Worm (Caenorhabditis elegans) whole organism, young adult: Measurements from ENCODE around the gene col-72.

ENCODE experiments used
- B0261.1 ChIP-seq: sonication (generic microtip); optimal IDR thresholded peaks from 2 replicates; lab custom pipeline; 2016; ENCODE audit warnings: mild to moderate bottlenecking, missing genetic modification characterization, moderate library complexity, missing compliant biosample characterization
- B0336.3 ChIP-seq: fragments of 200-800 bp; sonication (Bioruptor generic); IDR thresholded peaks from 2 replicates; pipeline ENCODE4 v1.3.6; 2022; ENCODE audit warnings: missing genetic modification characterization, missing compliant biosample characterization
- C17E4.6 ChIP-seq: fragments of 200-800 bp; sonication (Bioruptor generic); IDR thresholded peaks from 2 replicates; pipeline ENCODE4 v1.3.6; 2022; ENCODE audit warnings: missing genetic modification reagents, missing genetic modification characterization, missing compliant biosample characterization
- F22D6.2 ChIP-seq: sonication (generic microtip); optimal IDR thresholded peaks from 2 replicates; lab custom pipeline; 2016; ENCODE audit warnings: mild to moderate bottlenecking, missing genetic modification characterization, missing compliant biosample characterization
- F52B5.7 ChIP-seq: sonication (generic microtip); optimal IDR thresholded peaks from 2 replicates; lab custom pipeline; 2016; ENCODE audit warnings: mild to moderate bottlenecking, missing genetic modification characterization, missing compliant biosample characterization
- F55B11.4 ChIP-seq: sonication (generic microtip); optimal IDR thresholded peaks from 2 replicates; lab custom pipeline; 2016; ENCODE audit warnings: missing compliant biosample characterization, missing genetic modification characterization, borderline replicate concordance; ENCODE audit not compliant: insufficient read depth
- K11D2.4 ChIP-seq: fragments of 200-800 bp; sonication (Bioruptor generic); IDR thresholded peaks from 2 replicates; pipeline ENCODE4 v1.3.6; 2022; ENCODE audit warnings: missing genetic modification reagents, missing genetic modification characterization, missing compliant biosample characterization
- K12H6.12 ChIP-seq: fragments of 200-800 bp; sonication (Bioruptor generic); optimal IDR thresholded peaks from 2 replicates; lab custom pipeline; 2018; ENCODE audit warnings: mild to moderate bottlenecking, missing genetic modification characterization, missing compliant biosample characterization
- Y53F4B.3 ChIP-seq: fragments of 200-800 bp; sonication (Bioruptor generic); IDR thresholded peaks from 2 replicates; pipeline ENCODE4 v1.3.6; 2022; ENCODE audit warnings: missing genetic modification reagents, missing genetic modification characterization, missing compliant biosample characterization
- Y95B8A.8 ChIP-seq: fragments of 200-800 bp; sonication (Bioruptor generic); IDR thresholded peaks from 2 replicates; pipeline ENCODE4 v1.3.6; 2022; ENCODE audit warnings: missing genetic modification reagents, missing genetic modification characterization, missing compliant biosample characterization
- aptf-2 ChIP-seq: fragments of 200-800 bp; sonication (Bioruptor generic); conservative IDR thresholded peaks from 2 replicates; pipeline ENCODE4 v1.3.6; 2022; ENCODE audit warnings: missing genetic modification reagents, missing genetic modification characterization, missing compliant biosample characterization
- bed-2 ChIP-seq: fragments of 200-800 bp; sonication (Bioruptor generic); IDR thresholded peaks from 2 replicates; pipeline ENCODE4 v1.3.6; 2022; ENCODE audit warnings: missing genetic modification reagents, missing genetic modification characterization, missing compliant biosample characterization
- cebp-1 ChIP-seq, 2 experiments: fragments of 200-800 bp in 1 of 2; sonication (Bioruptor generic) in 1 of 2; sonication (generic microtip) in 1 of 2; IDR thresholded peaks in 1 of 2; optimal IDR thresholded peaks in 1 of 2; 2 replicates each; pipeline versions ENCODE4 v1.3.6 to Lab custom; 2017 to 2022; ENCODE audit warnings: missing compliant biosample characterization in 2 of 2, missing genetic modification characterization in 2 of 2, mild to moderate bottlenecking in 1 of 2, missing genetic modification reagents in 1 of 2, moderate library complexity in 1 of 2
- cebp-2 ChIP-seq: fragments of 200-800 bp; sonication (Bioruptor generic); IDR thresholded peaks from 2 replicates; pipeline ENCODE4 v1.3.6; 2022; ENCODE audit warnings: missing genetic modification characterization, missing compliant biosample characterization
- ceh-58 ChIP-seq: fragments of 200-800 bp; sonication (Bioruptor generic); IDR thresholded peaks from 2 replicates; pipeline ENCODE4 v1.3.6; 2022; ENCODE audit warnings: missing genetic modification characterization, missing compliant biosample characterization
- chd-7 ChIP-seq: sonication (generic microtip); optimal IDR thresholded peaks from 2 replicates; lab custom pipeline; 2016; ENCODE audit warnings: mild to moderate bottlenecking, missing genetic modification characterization, moderate library complexity, missing compliant biosample characterization
- dox-1 ChIP-seq: fragments of 200-800 bp; sonication (Bioruptor generic); IDR thresholded peaks from 2 replicates; pipeline ENCODE4 v1.3.6; 2022; ENCODE audit warnings: missing genetic modification reagents, missing genetic modification characterization, missing compliant biosample characterization
- efl-1 ChIP-seq: fragments of 150-350 bp; optimal IDR thresholded peaks from 2 replicates; lab custom pipeline; 2014; ENCODE audit warnings: missing biosample characterization, missing genetic modification reagents, missing genetic modification characterization
- egrh-3 ChIP-seq: fragments of 200-800 bp; sonication (Bioruptor generic); IDR thresholded peaks from 2 replicates; pipeline ENCODE4 v1.3.6; 2022; ENCODE audit warnings: missing genetic modification reagents, missing genetic modification characterization, missing compliant biosample characterization
- fkh-3 ChIP-seq: sonication (generic microtip); optimal IDR thresholded peaks from 2 replicates; lab custom pipeline; 2016; ENCODE audit warnings: mild to moderate bottlenecking, missing genetic modification characterization, missing compliant biosample characterization
- gei-17 ChIP-seq: fragments of 200-800 bp; sonication (Bioruptor generic); optimal IDR thresholded peaks from 2 replicates; lab custom pipeline; 2018; ENCODE audit warnings: mild to moderate bottlenecking, missing genetic modification characterization, missing compliant biosample characterization
- hlh-26 ChIP-seq: fragments of 200-800 bp; sonication (Bioruptor generic); conservative IDR thresholded peaks from 2 replicates; pipeline ENCODE4 v1.3.6; 2022; ENCODE audit warnings: missing genetic modification reagents, missing genetic modification characterization, missing compliant biosample characterization
- lin-26 ChIP-seq: fragments of 200-800 bp; sonication (Bioruptor generic); IDR thresholded peaks from 2 replicates; pipeline ENCODE4 v1.3.6; 2022; ENCODE audit warnings: missing genetic modification reagents, missing genetic modification characterization, missing compliant biosample characterization
- lin-35 ChIP-seq, 3 experiments: fragments of 150-350 bp in 2 of 3; sonication (generic microtip) in 1 of 3; optimal IDR thresholded peaks; 2 replicates each; lab custom pipeline; 2014 to 2018; ENCODE audit warnings: missing biosample characterization in 3 of 3, missing genetic modification characterization in 3 of 3, missing genetic modification reagents in 3 of 3
- madf-10 ChIP-seq: sonication (generic microtip); optimal IDR thresholded peaks from 2 replicates; lab custom pipeline; 2016; ENCODE audit warnings: mild to moderate bottlenecking, missing genetic modification characterization, missing compliant biosample characterization
- madf-3 ChIP-seq: fragments of 200-800 bp; sonication (Bioruptor generic); IDR thresholded peaks from 2 replicates; pipeline ENCODE4 v1.3.6; 2022; ENCODE audit warnings: missing genetic modification reagents, missing genetic modification characterization, missing compliant biosample characterization
- madf-6 ChIP-seq: fragments of 200-800 bp; sonication (Bioruptor generic); IDR thresholded peaks from 2 replicates; pipeline ENCODE4 v1.3.6; 2022; ENCODE audit warnings: missing genetic modification reagents, missing genetic modification characterization, missing compliant biosample characterization
- madf-8 ChIP-seq: fragments of 200-800 bp; sonication (Bioruptor generic); conservative IDR thresholded peaks from 2 replicates; pipeline ENCODE4 v1.3.6; 2022; ENCODE audit warnings: missing genetic modification reagents, missing genetic modification characterization, missing compliant biosample characterization
- mcd-1 ChIP-seq: fragments of 200-800 bp; sonication (Bioruptor generic); IDR thresholded peaks from 2 replicates; pipeline ENCODE4 v1.3.6; 2022; ENCODE audit warnings: missing genetic modification reagents, missing genetic modification characterization, missing compliant biosample characterization
- mxl-1 ChIP-seq: sonication (generic microtip); optimal IDR thresholded peaks from 2 replicates; lab custom pipeline; 2016; ENCODE audit warnings: missing genetic modification characterization, missing compliant biosample characterization
- nfyb-1 ChIP-seq: fragments of 200-800 bp; sonication (Bioruptor generic); IDR thresholded peaks from 2 replicates; pipeline ENCODE4 v1.3.6; 2022; ENCODE audit warnings: missing genetic modification reagents, missing genetic modification characterization, missing compliant biosample characterization
- nhr-120 ChIP-seq: fragments of 200-800 bp; sonication (Bioruptor generic); IDR thresholded peaks from 2 replicates; pipeline ENCODE4 v1.3.6; 2022; ENCODE audit warnings: missing genetic modification characterization, missing compliant biosample characterization
- nhr-179 ChIP-seq: sonication (generic microtip); optimal IDR thresholded peaks from 2 replicates; lab custom pipeline; 2016; ENCODE audit warnings: mild to moderate bottlenecking, missing genetic modification characterization, missing compliant biosample characterization
- nhr-80 ChIP-seq: sonication (generic microtip); optimal IDR thresholded peaks from 2 replicates; lab custom pipeline; 2016; ENCODE audit warnings: missing genetic modification characterization, missing compliant biosample characterization
- pha-4 ChIP-seq: fragments of 150-350 bp; sonication (generic microtip); optimal IDR thresholded peaks from 2 replicates; lab custom pipeline; 2014; ENCODE audit warnings: missing biosample characterization, missing genetic modification reagents, missing genetic modification characterization
- rcor-1 ChIP-seq: fragments of 200-800 bp; sonication (Bioruptor generic); IDR thresholded peaks from 2 replicates; pipeline ENCODE4 v1.3.6; 2022; ENCODE audit warnings: missing genetic modification reagents, missing genetic modification characterization, missing compliant biosample characterization
- sea-2 ChIP-seq: fragments of 200-800 bp; sonication (Bioruptor generic); IDR thresholded peaks from 2 replicates; pipeline ENCODE4 v1.3.6; 2022; ENCODE audit warnings: missing genetic modification characterization, missing compliant biosample characterization
- snpc-4 ChIP-seq, 5 experiments: fragments of 150-350 bp in 1 of 5; sonication (generic microtip) in 4 of 5; optimal IDR thresholded peaks; 2 replicates each; lab custom pipeline; 2014 to 2018; ENCODE audit warnings: missing genetic modification characterization in 5 of 5, missing biosample characterization in 3 of 5, antibody characterized with exemption in 2 of 5, mild to moderate bottlenecking in 2 of 5, missing compliant biosample characterization in 2 of 5, missing genotype in 2 of 5, moderate library complexity in 2 of 5, missing genetic modification reagents in 1 of 5
- tbx-9 ChIP-seq: sonication (generic microtip); optimal IDR thresholded peaks from 2 replicates; lab custom pipeline; 2016; ENCODE audit warnings: borderline replicate concordance, missing genetic modification characterization, inconsistent platforms, missing compliant biosample characterization
- zfh-2 ChIP-seq: fragments of 200-800 bp; sonication (Bioruptor generic); conservative IDR thresholded peaks from 2 replicates; pipeline ENCODE4 v1.3.6; 2022; ENCODE audit warnings: missing genetic modification reagents, missing genetic modification characterization, missing compliant biosample characterization
- zim-3 ChIP-seq: sonication (generic microtip); optimal IDR thresholded peaks from 2 replicates; lab custom pipeline; 2017; ENCODE audit warnings: mild to moderate bottlenecking, missing genetic modification characterization, moderate library complexity, missing compliant biosample characterization
- ztf-18 ChIP-seq: sonication (generic microtip); optimal IDR thresholded peaks from 2 replicates; lab custom pipeline; 2016; ENCODE audit warnings: missing genotype, mild to moderate bottlenecking, missing genetic modification characterization, missing compliant biosample characterization
- ztf-22 ChIP-seq: fragments of 200-800 bp; sonication (Bioruptor generic); optimal IDR thresholded peaks from 2 replicates; lab custom pipeline; 2018; ENCODE audit warnings: mild to moderate bottlenecking, missing genetic modification characterization, moderate library complexity, missing compliant biosample characterization
- ztf-25 ChIP-seq: fragments of 200-800 bp; sonication (Bioruptor generic); IDR thresholded peaks from 2 replicates; pipeline ENCODE4 v1.3.6; 2022; ENCODE audit warnings: missing genetic modification reagents, missing genetic modification characterization, missing compliant biosample characterization

The col-72 gene

DNA sequence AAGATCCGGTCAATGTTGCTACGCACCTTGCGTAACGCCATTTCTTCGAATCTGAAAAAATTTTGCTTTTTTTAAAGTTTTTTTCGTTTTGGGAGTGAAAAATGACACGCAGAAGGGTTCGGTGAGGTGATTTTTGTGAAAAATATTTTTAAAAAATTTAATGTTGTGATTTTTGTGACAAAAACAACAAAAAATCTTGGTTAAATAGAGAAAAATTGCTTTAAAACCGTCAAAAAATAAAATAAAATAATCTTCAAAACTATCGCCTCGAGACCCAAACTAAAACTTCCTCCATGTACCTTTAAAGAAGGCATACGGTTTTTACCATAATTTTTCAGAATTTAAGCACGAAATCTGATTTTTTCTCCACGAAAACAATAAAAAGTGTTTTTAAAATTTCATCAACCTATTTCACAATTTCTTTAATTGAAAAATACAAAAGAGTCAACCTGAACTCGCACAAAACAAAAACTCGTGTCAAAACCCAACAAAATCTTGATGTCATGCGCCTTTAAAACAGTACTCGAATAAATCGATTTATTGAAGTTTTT is 22.5 kb upstream of the col-72 start, which contains the start of gene apd-3 (continued):
- no peak for TF ChIP-seq snpc-4 (GFP tag; optimal IDR thresholded peaks at IDR 0.05; lab: Kevin White, UChicago)
- TF ChIP-seq snpc-4 (tag; optimal IDR thresholded peaks at IDR 0.05; lab: Kevin White, UChicago): no peak
- peak; percentile 95 for TF ChIP-seq madf-6
- TF ChIP-seq cebp-1 (GFP tag; IDR thresholded peaks at IDR 0.05; lab: Robert Waterston, UW): no peak
- no peak for TF ChIP-seq cebp-1 (tag; optimal IDR thresholded peaks at IDR 0.05; lab: Kevin White, UChicago)
- TF ChIP-seq gei-17: no peak
- TF ChIP-seq bed-2 (GFP tag; lab: Robert Waterston, UW): no peak
- no peak for TF ChIP-seq zfh-2 (GFP tag; lab: Robert Waterston, UW)
- no peak for TF ChIP-seq madf-10 (tag; lab: Kevin White, UChicago)
- TF ChIP-seq pha-4 (tag; lab: Kevin White, UChicago): no peak
- no peak for TF ChIP-seq ztf-18
- TF ChIP-seq hlh-26: no peak
- no peak for TF ChIP-seq egrh-3 (GFP tag; lab: Robert Waterston, UW)
- no peak for TF ChIP-seq madf-3 (GFP tag; lab: Robert Waterston, UW)
- TF ChIP-seq Y95B8A.8 (GFP tag; lab: Robert Waterston, UW): no peak
- TF ChIP-seq F55B11.4 (tag; lab: Kevin White, UChicago): no peak
- TF ChIP-seq sea-2: no peak
- no peak for TF ChIP-seq chd-7 (tag; lab: Kevin White, UChicago)
- no peak for TF ChIP-seq B0336.3
- TF ChIP-seq K11D2.4: no peak
- peak; percentile 27 for TF ChIP-seq efl-1 (GFP tag; lab: Kevin White, UChicago)
- no peak for TF ChIP-seq rcor-1 (GFP tag; lab: Robert Waterston, UW)
- TF ChIP-seq nhr-120 (GFP tag; lab: Robert Waterston, UW): no peak
- no peak for TF ChIP-seq F52B5.7 (tag; lab: Kevin White, UChicago)
- TF ChIP-seq ztf-25 (GFP tag; lab: Robert Waterston, UW): no peak
- TF ChIP-seq dox-1 (GFP tag; lab: Robert Waterston, UW): no peak

DNA sequence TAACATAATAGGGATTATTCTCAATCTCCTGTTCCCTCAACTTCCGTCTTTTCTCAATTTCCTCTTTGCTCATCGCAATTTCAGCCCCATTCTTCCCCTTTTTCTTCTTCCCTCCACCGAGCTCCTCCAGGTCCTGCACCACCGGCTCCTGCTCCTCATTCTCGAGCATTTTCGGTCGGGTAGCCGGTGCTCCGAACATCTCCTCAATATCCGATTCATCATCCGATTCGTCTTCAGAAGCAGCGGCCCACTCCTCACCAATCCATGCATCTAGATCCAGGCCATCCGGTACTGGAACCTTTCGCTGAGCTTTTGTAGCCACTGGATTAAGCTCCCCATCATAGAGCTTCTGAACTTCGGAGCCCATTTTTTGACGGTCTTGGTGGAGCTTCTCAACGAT is 16.2 kb upstream of the col-72 start:
- TF ChIP-seq zfh-2 (GFP tag; lab: Robert Waterston, UW): peak; percentile 69
- TF ChIP-seq mcd-1 (GFP tag; lab: Robert Waterston, UW): 0 out of 2 replicates have a peak, but pooled peaks have one; percentile 18
- peak; percentile 42; the same call in 1 of the 2 replicates for TF ChIP-seq egrh-3 (GFP tag; lab: Robert Waterston, UW)
- no peak for TF ChIP-seq lin-35 (GFP tag; optimal IDR thresholded peaks at IDR 0.05; lab: Kevin White, UChicago)

DNA sequence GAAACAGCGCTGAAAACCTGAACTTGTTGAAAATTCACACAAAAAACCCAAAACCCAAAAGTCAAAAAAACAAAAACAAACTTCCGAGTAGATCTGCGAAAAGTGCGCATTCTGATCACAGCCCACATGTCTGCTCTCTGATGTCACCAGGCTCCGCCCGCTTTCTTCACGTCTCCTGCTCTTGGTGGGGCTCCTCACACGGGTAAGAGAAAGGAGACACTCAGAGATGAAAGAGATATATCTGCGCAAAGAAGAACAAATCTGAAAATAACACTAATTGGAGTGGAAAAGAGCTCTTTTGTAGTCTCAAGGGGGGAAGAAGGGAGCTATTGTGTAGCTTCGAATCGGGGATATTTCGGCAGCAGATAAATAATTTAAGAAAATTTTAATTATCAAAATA is 4.3 kb upstream of the col-72 start, which contains the start of gene ncs-6:
ncs-6 (minus strand) TSS at position 261 of the 400 bp plus-strand sequence.
- TF ChIP-seq cebp-2 (GFP tag; lab: Robert Waterston, UW) (0 out of 2 replicates have a peak, but pooled peaks have one; percentile 53), ceh-58 (no peak)

DNA sequence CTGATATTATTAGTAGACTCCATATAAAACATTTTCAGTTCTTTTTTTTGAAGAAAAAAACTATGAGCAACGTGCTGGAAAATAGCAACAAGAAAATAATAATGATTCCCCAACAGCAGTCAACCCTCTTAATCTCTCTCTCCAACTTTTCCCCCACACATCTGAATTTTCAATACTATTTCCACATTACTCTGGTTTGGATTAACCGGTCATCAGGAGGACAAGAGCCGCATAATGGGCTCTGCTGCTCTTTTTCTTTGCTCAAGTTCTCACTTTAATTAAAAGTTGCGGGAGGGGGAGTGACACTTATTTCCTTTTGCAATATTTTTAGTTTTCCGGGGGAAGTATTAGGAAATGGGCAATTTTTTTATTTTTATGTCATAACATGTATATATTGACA is 3.5 kb upstream of the col-72 start:
- TF ChIP-seq madf-10 (tag; lab: Kevin White, UChicago) (no peak), F22D6.2 (tag; lab: Kevin White, UChicago) (no peak), nfyb-1 (GFP tag; lab: Robert Waterston, UW) (no peak), B0261.1 (tag; lab: Kevin White, UChicago) (no peak), ztf-22 (GFP tag; lab: Kevin White, UChicago) (no peak), mxl-1 (tag; lab: Kevin White, UChicago) (no peak), lin-26 (no peak), tbx-9 (no peak), aptf-2 (no peak), Y53F4B.3 (GFP tag; lab: Robert Waterston, UW) (no peak), fkh-3 (no peak), F52B5.7 (tag; lab: Kevin White, UChicago) (no peak), zim-3 (tag; lab: Kevin White, UChicago) (no peak), madf-8 (GFP tag; lab: Robert Waterston, UW) (no peak), C17E4.6 (GFP tag; lab: Robert Waterston, UW) (no peak), K12H6.12 (no peak), nhr-179 (tag; lab: Kevin White, UChicago) (no peak), B0336.3 (no peak), nhr-80 (tag; lab: Kevin White, UChicago) (no peak)
- TF ChIP-seq, all 124 proteins: peak for 0
